Worm (Caenorhabditis elegans): Measurements from ENCODE around the gene T19A5.3.

The T19A5.3 gene

DNA sequence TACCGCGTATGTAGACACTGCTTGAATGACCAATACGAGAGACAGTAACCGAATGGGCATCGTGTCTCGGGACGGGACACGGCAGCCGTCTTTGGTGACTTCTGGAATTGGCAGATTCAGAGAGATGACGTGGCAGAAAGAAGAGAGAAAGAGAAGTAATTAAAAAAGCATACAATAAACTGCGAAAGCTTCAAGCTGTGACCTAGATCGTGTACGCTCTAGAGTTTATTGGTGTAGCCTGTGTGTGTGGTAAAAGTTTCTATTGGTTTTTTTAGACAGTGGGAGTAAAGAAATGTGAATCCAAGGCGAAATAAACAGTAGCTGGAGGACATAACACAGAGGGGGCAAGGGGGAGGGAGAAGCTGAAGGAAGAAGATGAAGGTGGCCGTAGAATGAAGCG is at the start of gene T19A5.3:
TSS of gene T19A5.3 (minus strand) at position 101 of the 400 bp plus-strand sequence.
- no peak for TF ChIP-seq F13H6.1 (tag; optimal IDR thresholded peaks at IDR 0.05)
- no peak for TF ChIP-seq fax-1 (tag; optimal IDR thresholded peaks at IDR 0.05)
- TF ChIP-seq ceh-22 (tag; optimal IDR thresholded peaks at IDR 0.05): no peak
- TF ChIP-seq pqm-1 (tag; optimal IDR thresholded peaks at IDR 0.05): no peak
- TF ChIP-seq dmd-4 (tag; optimal IDR thresholded peaks at IDR 0.05; ENCODE audit: borderline replicate concordance): no peak
- no peak for TF ChIP-seq hlh-15 (tag; optimal IDR thresholded peaks at IDR 0.05)
- TF ChIP-seq ceh-18 (tag; optimal IDR thresholded peaks at IDR 0.05): no peak
- TF ChIP-seq C08G9.2 (tag; optimal IDR thresholded peaks at IDR 0.05): no peak
- TF ChIP-seq ttx-3 (tag; optimal IDR thresholded peaks at IDR 0.05): no peak
- no peak for TF ChIP-seq ceh-9 (tag; optimal IDR thresholded peaks at IDR 0.05)
- no peak for TF ChIP-seq pag-3 (tag; optimal IDR thresholded peaks at IDR 0.05; ENCODE audit: borderline replicate concordance)
- no peak for TF ChIP-seq ama-1 (optimal IDR thresholded peaks at IDR 0.05)
- no peak for TF ChIP-seq pros-1 (tag; optimal IDR thresholded peaks at IDR 0.05)
- no peak for TF ChIP-seq tbx-2 (tag; optimal IDR thresholded peaks at IDR 0.05)
- TF ChIP-seq sox-4 (tag; optimal IDR thresholded peaks at IDR 0.05): no peak
- no peak for TF ChIP-seq unc-55 (GFP tag; optimal IDR thresholded peaks at IDR 0.05)
- TF ChIP-seq unc-86 (tag; optimal IDR thresholded peaks at IDR 0.05): no peak
- no peak for TF ChIP-seq hlh-8 (tag; optimal IDR thresholded peaks at IDR 0.05)

DNA sequence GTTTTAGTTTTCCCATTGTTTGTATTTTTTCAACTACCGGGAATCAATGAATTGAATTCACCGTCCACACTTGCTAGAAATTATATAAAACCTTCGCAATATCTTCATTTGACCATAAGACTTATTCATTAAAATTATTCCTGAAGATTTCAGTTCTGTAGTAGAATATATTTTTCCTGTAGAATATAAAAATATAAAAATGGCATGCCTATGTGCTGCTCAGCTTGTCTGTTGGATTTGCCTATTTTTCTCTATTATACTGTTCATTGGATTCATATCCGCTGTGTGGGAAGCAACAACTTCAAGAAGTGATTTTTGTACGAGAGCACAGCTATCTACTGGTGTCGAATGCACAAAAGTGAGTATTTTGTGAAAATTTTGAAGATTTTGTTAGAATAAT is 47.8 kb upstream of the T19A5.3 start, which contains the start of gene F59E11.6:
TSS of gene F59E11.6 (plus strand) at position 111 of the 400 bp plus-strand sequence.
- TF ChIP-seq unc-42 (tag; optimal IDR thresholded peaks at IDR 0.05) (no peak), rnt-1 (tag; optimal IDR thresholded peaks at IDR 0.05) (no peak), syd-9 (tag; optimal IDR thresholded peaks at IDR 0.05) (no peak), ceh-18 (tag; optimal IDR thresholded peaks at IDR 0.05) (no peak), ama-1 (optimal IDR thresholded peaks at IDR 0.05) (no peak), elt-2 (tag; optimal IDR thresholded peaks at IDR 0.05) (no peak), nfya-1 (tag; optimal IDR thresholded peaks at IDR 0.05) (no peak), sox-2 (GFP tag; IDR thresholded peaks at IDR 0.05) (no peak), ceh-6 (GFP tag; optimal IDR thresholded peaks at IDR 0.05) (no peak), pax-1 (tag; optimal IDR thresholded peaks at IDR 0.05) (no peak)

DNA sequence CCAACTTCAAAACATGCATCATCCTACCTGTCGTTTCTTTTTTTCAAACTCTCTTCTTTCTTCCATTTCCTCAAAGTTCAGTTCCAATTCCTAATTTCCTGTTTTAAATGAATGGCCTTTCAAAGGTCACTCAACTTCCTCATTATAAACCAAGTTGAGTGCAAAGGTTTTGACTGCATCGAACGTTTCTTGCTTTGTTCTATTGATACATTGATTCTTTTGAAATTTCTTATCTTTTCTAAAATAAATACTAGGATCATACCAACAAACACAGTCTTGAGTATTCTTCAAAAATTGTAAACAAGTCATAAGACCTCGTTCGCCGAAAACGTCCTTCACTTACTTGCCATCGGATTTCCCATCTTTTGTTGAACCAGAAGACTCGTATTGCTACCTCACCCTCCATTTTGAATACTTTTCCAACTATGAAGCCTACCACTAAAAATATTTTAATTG is 46.4 kb upstream of the T19A5.3 start, which contains the start of gene F59E11.7:
TSS of gene F59E11.7 (plus strand) at position 51 of the 456 bp plus-strand sequence.
- TF ChIP-seq nfya-1 (tag; optimal IDR thresholded peaks at IDR 0.05) (no peak), gmeb-2 (tag; optimal IDR thresholded peaks at IDR 0.05) (no peak), K09A11.1 (tag; optimal IDR thresholded peaks at IDR 0.05; ENCODE audit: insufficient read depth) (no peak), hlh-8 (tag; optimal IDR thresholded peaks at IDR 0.05) (no peak), hlh-6 (tag; optimal IDR thresholded peaks at IDR 0.05) (no peak), pax-1 (tag; optimal IDR thresholded peaks at IDR 0.05) (no peak), hlh-15 (tag; optimal IDR thresholded peaks at IDR 0.05) (no peak), odd-2 (tag; optimal IDR thresholded peaks at IDR 0.05) (no peak), che-1 (tag; optimal IDR thresholded peaks at IDR 0.05) (no peak)

- TF ChIP-seq madf-2 (tag; optimal IDR thresholded peaks at IDR 0.05): no peak
- no peak for TF ChIP-seq K02D7.2 (tag; optimal IDR thresholded peaks at IDR 0.05)
- TF ChIP-seq odd-2 (tag; optimal IDR thresholded peaks at IDR 0.05): no peak
- TF ChIP-seq K09A11.1 (tag; optimal IDR thresholded peaks at IDR 0.05; ENCODE audit: insufficient read depth): no peak
- TF ChIP-seq dmd-4 (tag; optimal IDR thresholded peaks at IDR 0.05; ENCODE audit: borderline replicate concordance): no peak
- no peak for TF ChIP-seq pag-3 (tag; optimal IDR thresholded peaks at IDR 0.05; ENCODE audit: borderline replicate concordance)
- TF ChIP-seq pat-9 (tag; optimal IDR thresholded peaks at IDR 0.05): no peak
- TF ChIP-seq eyg-1 (tag; optimal IDR thresholded peaks at IDR 0.05): no peak
- TF ChIP-seq hlh-15 (tag; optimal IDR thresholded peaks at IDR 0.05): no peak
- TF ChIP-seq ceh-22 (tag; optimal IDR thresholded peaks at IDR 0.05): no peak
- TF ChIP-seq ceh-45 (GFP tag; IDR thresholded peaks at IDR 0.05): no peak
- TF ChIP-seq mec-3 (tag; optimal IDR thresholded peaks at IDR 0.05; ENCODE audit: borderline replicate concordance): no peak
- no peak for TF ChIP-seq ceh-14 (tag; optimal IDR thresholded peaks at IDR 0.05)
- TF ChIP-seq zip-5 (tag; optimal IDR thresholded peaks at IDR 0.05): no peak
- no peak for TF ChIP-seq sox-4 (tag; optimal IDR thresholded peaks at IDR 0.05)
- TF ChIP-seq sdc-2 (tag; optimal IDR thresholded peaks at IDR 0.05): no peak
Observed at ce11 chrV:8988104-8988503, 44.2 kb upstream of the T19A5.3 start, which contains the start of gene str-87. str-87 (minus strand) TSS chrV:8988204.
